Worm (Caenorhabditis elegans): ENCODE measurements around the gene lido-1.

- TF ChIP-seq lin-11 (tag; optimal IDR thresholded peaks at IDR 0.05) (no peak), lsy-2 (tag; optimal IDR thresholded peaks at IDR 0.05) (no peak)
Observed at ce11 chrX:17045529-17045928, 50.8 kb downstream of the lido-1 start, which contains the start of gene C30G4.2.

All from whole organism, L2 larva.